Fruit fly (Drosophila melanogaster): ENCODE results near the gene CG3597.
A peak's percentile ranks its signal among the peaks of the same experiment; 100 is the strongest.

CG3597 gene

dm6 chr2L:2364200-2364754 lies 7.0 kb downstream of the CG3597 start (continued):
- TF ChIP-seq tx (GFP tag; optimal IDR thresholded peaks at IDR 0.05), result no peak
- no peak for TF ChIP-seq wor (GFP tag; IDR thresholded peaks at IDR 0.05)
- TF ChIP-seq CG15073 (GFP tag; optimal IDR thresholded peaks at IDR 0.05), result no peak
- no peak for TF ChIP-seq CG17186 (GFP tag; optimal IDR thresholded peaks at IDR 0.05)
- no peak for TF ChIP-seq NFAT (GFP tag; IDR thresholded peaks at IDR 0.05)
- TF ChIP-seq CG6854 (GFP tag; optimal IDR thresholded peaks at IDR 0.05), result no peak
- no peak for TF ChIP-seq Dip3 (GFP tag; optimal IDR thresholded peaks at IDR 0.05)
- peak; percentile 39; the same call in 1 of the 3 replicates for TF ChIP-seq sr (GFP tag; IDR thresholded peaks at IDR 0.05)
- TF ChIP-seq CG7357 (GFP tag; IDR thresholded peaks at IDR 0.05), result no peak
- no peak for TF ChIP-seq CrebB (tag; optimal IDR thresholded peaks at IDR 0.05)
- no peak for TF ChIP-seq Ptx1 (GFP tag; IDR thresholded peaks at IDR 0.05)
- TF ChIP-seq CG7745 (tag; optimal IDR thresholded peaks at IDR 0.05), result peak; percentile 88
- no peak for TF ChIP-seq CG16779 (GFP tag; IDR thresholded peaks at IDR 0.05)
- TF ChIP-seq Ets97D (GFP tag; optimal IDR thresholded peaks at IDR 0.05), result no peak
- no peak for TF ChIP-seq dmrt99B (tag; optimal IDR thresholded peaks at IDR 0.05)
- TF ChIP-seq lola (GFP tag; optimal IDR thresholded peaks at IDR 0.05), result no peak
- TF ChIP-seq CG10267 (tag; optimal IDR thresholded peaks at IDR 0.05), result no peak
- no peak for TF ChIP-seq CG1792 (GFP tag; optimal IDR thresholded peaks at IDR 0.05)
- peak; percentile 14 for TF ChIP-seq Nf-YC (tag; optimal IDR thresholded peaks at IDR 0.05)
- TF ChIP-seq CG13894 (tag; optimal IDR thresholded peaks at IDR 0.05), result no peak
- TF ChIP-seq gt (GFP tag; IDR thresholded peaks at IDR 0.05), result no peak
- peak in 1 of 2 experiments; percentile 21 for TF ChIP-seq Trl (optimal IDR thresholded peaks at IDR 0.05)
- TF ChIP-seq Trl (GFP tag; optimal IDR thresholded peaks at IDR 0.05), result peak; percentile 20
- TF ChIP-seq bsh (GFP tag; optimal IDR thresholded peaks at IDR 0.05), result no peak
- TF ChIP-seq CG11696 (GFP tag; IDR thresholded peaks at IDR 0.05), result no peak
- TF ChIP-seq CG8944 (GFP tag; optimal IDR thresholded peaks at IDR 0.05), result no peak
- TF ChIP-seq hth (optimal IDR thresholded peaks at IDR 0.05), result no peak
- no peak for TF ChIP-seq disco-r (GFP tag; optimal IDR thresholded peaks at IDR 0.05)
- TF ChIP-seq CG15479 (GFP tag; optimal IDR thresholded peaks at IDR 0.05), result no peak
- no peak for TF ChIP-seq CG13775 (GFP tag; optimal IDR thresholded peaks at IDR 0.05)
- peak; percentile 77 for TF ChIP-seq CG4617 (GFP tag; optimal IDR thresholded peaks at IDR 0.05; ENCODE audit: borderline replicate concordance)
- TF ChIP-seq fd64A (GFP tag; optimal IDR thresholded peaks at IDR 0.05), result no peak
- no peak for TF ChIP-seq wdn (GFP tag; IDR thresholded peaks at IDR 0.05)
- TF ChIP-seq Optix (GFP tag; IDR thresholded peaks at IDR 0.05), result no peak
- TF ChIP-seq luna (GFP tag; optimal IDR thresholded peaks at IDR 0.05), result no peak
- TF ChIP-seq zen (tag; optimal IDR thresholded peaks at IDR 0.05), result no peak
- TF ChIP-seq Fer3 (tag; optimal IDR thresholded peaks at IDR 0.05), result no peak
- TF ChIP-seq scrt (GFP tag; optimal IDR thresholded peaks at IDR 0.05), result no peak
- no peak for TF ChIP-seq rib (GFP tag; IDR thresholded peaks at IDR 0.05)
- TF ChIP-seq h (optimal IDR thresholded peaks at IDR 0.05), result no peak
- no peak for TF ChIP-seq gem (tag; optimal IDR thresholded peaks at IDR 0.05)
- no peak for TF ChIP-seq Pdp1 (GFP tag; optimal IDR thresholded peaks at IDR 0.05)
- peak; percentile 41 for TF ChIP-seq D (optimal IDR thresholded peaks at IDR 0.05)
- TF ChIP-seq D (GFP tag; optimal IDR thresholded peaks at IDR 0.05), result no peak
- TF ChIP-seq HLH3B (GFP tag; IDR thresholded peaks at IDR 0.05), result no peak
- no peak for TF ChIP-seq jumu (GFP tag; optimal IDR thresholded peaks at IDR 0.05)
- TF ChIP-seq CG3163 (GFP tag; optimal IDR thresholded peaks at IDR 0.05), result peak; percentile 1
- peak; percentile 97 for TF ChIP-seq ftz-f1 (GFP tag; optimal IDR thresholded peaks at IDR 0.05)
- no peak for TF ChIP-seq CG17361 (GFP tag; IDR thresholded peaks at IDR 0.05)
- TF ChIP-seq CG17612 (GFP tag; IDR thresholded peaks at IDR 0.05), result no peak
- no peak for TF ChIP-seq CG14710 (tag; optimal IDR thresholded peaks at IDR 0.05)
- TF ChIP-seq bbx (GFP tag; IDR thresholded peaks at IDR 0.05; ENCODE audit: partially characterized antibody), result peak; percentile 72
